Fruit fly (Drosophila melanogaster): Measurements from ENCODE around the gene Gr64c.

The Gr64c gene

dm6 chr3L:4076907-4077306, 48.5 kb downstream of the Gr64c start (continued):
- no peak for TF ChIP-seq CG13424 (tag; optimal IDR thresholded peaks at IDR 0.05)
- TF ChIP-seq Camta (GFP tag; optimal IDR thresholded peaks at IDR 0.05), result no peak
- peak; percentile 94 for TF ChIP-seq abd-A (tag; optimal IDR thresholded peaks at IDR 0.05)
- peak; percentile 11 for TF ChIP-seq kni (GFP tag; optimal IDR thresholded peaks at IDR 0.05)
- TF ChIP-seq sc (optimal IDR thresholded peaks at IDR 0.05), result no peak
- no peak for TF ChIP-seq sc (GFP tag; optimal IDR thresholded peaks at IDR 0.05)
- TF ChIP-seq Asciz (GFP tag; optimal IDR thresholded peaks at IDR 0.05), result no peak
- no peak for TF ChIP-seq chif (GFP tag; optimal IDR thresholded peaks at IDR 0.05)
- TF ChIP-seq CG8924 (tag; optimal IDR thresholded peaks at IDR 0.05), result no peak
- no peak for TF ChIP-seq CG15479 (GFP tag; optimal IDR thresholded peaks at IDR 0.05)
- TF ChIP-seq CG2116 (GFP tag; optimal IDR thresholded peaks at IDR 0.05), result no peak
- TF ChIP-seq pros (GFP tag; optimal IDR thresholded peaks at IDR 0.05), result peak; percentile 83
- no peak for TF ChIP-seq CG34224 (GFP tag; IDR thresholded peaks at IDR 0.05; ENCODE audit: partially characterized antibody)
- TF ChIP-seq CG3726 (GFP tag; IDR thresholded peaks at IDR 0.05), result no peak
- TF ChIP-seq Mes4 (GFP tag; optimal IDR thresholded peaks at IDR 0.05), result no peak
- TF ChIP-seq sd (tag; optimal IDR thresholded peaks at IDR 0.05), result peak; percentile 2
- TF ChIP-seq ewg (GFP tag; optimal IDR thresholded peaks at IDR 0.05), result no peak
- TF ChIP-seq oc (tag; optimal IDR thresholded peaks at IDR 0.05), result peak; percentile 40
- TF ChIP-seq inv (GFP tag; IDR thresholded peaks at IDR 0.05; ENCODE audit: partially characterized antibody), result no peak
- no peak for TF ChIP-seq Pdp1 (GFP tag; optimal IDR thresholded peaks at IDR 0.05)
- peak; percentile 88 for TF ChIP-seq Hey (tag; optimal IDR thresholded peaks at IDR 0.05)
- no peak for TF ChIP-seq prd (optimal IDR thresholded peaks at IDR 0.05)
- no peak for TF ChIP-seq prd (GFP tag; IDR thresholded peaks at IDR 0.05)
- TF ChIP-seq run (tag; optimal IDR thresholded peaks at IDR 0.05), result peak; percentile 77
- no peak for TF ChIP-seq eyg (GFP tag; optimal IDR thresholded peaks at IDR 0.05)
- 0 out of 2 replicates have a peak, but pooled peaks have one; percentile 25 for TF ChIP-seq crol (GFP tag; IDR thresholded peaks at IDR 0.05)
- no peak for TF ChIP-seq ato (GFP tag; IDR thresholded peaks at IDR 0.05; ENCODE audit: partially characterized antibody)
- 0 out of 3 replicates have a peak, but pooled peaks have one; percentile 35 for TF ChIP-seq CG11456 (GFP tag; IDR thresholded peaks at IDR 0.05)
- TF ChIP-seq CG13624 (GFP tag; optimal IDR thresholded peaks at IDR 0.05), result no peak
- TF ChIP-seq Usf (GFP tag; optimal IDR thresholded peaks at IDR 0.05), result no peak
- no peak for TF ChIP-seq bsh (GFP tag; optimal IDR thresholded peaks at IDR 0.05)

- TF ChIP-seq CG17912 (GFP tag; optimal IDR thresholded peaks at IDR 0.05) (no peak), CG2712 (tag; optimal IDR thresholded peaks at IDR 0.05) (peak; percentile 33), CG10431 (GFP tag; optimal IDR thresholded peaks at IDR 0.05) (no peak), CG5245 (GFP tag; optimal IDR thresholded peaks at IDR 0.05) (no peak), CG7839 (tag; optimal IDR thresholded peaks at IDR 0.05) (peak; percentile 27), salm (tag; optimal IDR thresholded peaks at IDR 0.05) (no peak), sens (GFP tag) (peak; percentile 83), Xrp1 (GFP tag; IDR thresholded peaks at IDR 0.05) (peak; percentile 29; the same call in 1 of the 2 replicates), nmo (GFP tag; optimal IDR thresholded peaks at IDR 0.05) (peak; percentile 35), CG11504 (tag; optimal IDR thresholded peaks at IDR 0.05) (peak; percentile 52), CG2678 (tag; optimal IDR thresholded peaks at IDR 0.05) (peak; percentile 36), CG33557 (GFP tag; optimal IDR thresholded peaks at IDR 0.05) (no peak), Kr (GFP tag; optimal IDR thresholded peaks at IDR 0.05) (no peak), CG4707 (GFP tag; optimal IDR thresholded peaks at IDR 0.05) (no peak), pum (GFP tag; optimal IDR thresholded peaks at IDR 0.05) (no peak), Tbp (GFP tag; optimal IDR thresholded peaks at IDR 0.05) (no peak), H2.0 (GFP tag; IDR thresholded peaks at IDR 0.05) (no peak), CG10979 (tag; optimal IDR thresholded peaks at IDR 0.05) (peak; percentile 47), lola (GFP tag; optimal IDR thresholded peaks at IDR 0.05) (peak in 1 of 3 experiments; percentile 1), sd (tag; optimal IDR thresholded peaks at IDR 0.05) (no peak), Dll (GFP tag; IDR thresholded peaks at IDR 0.05; ENCODE audit: partially characterized antibody) (no peak)
These were observed 51.9 kb downstream of the Gr64c start for dm6 chr3L:4080278-4080677.

Measured in whole organism, embryonic.